Worm (Caenorhabditis elegans) whole organism, L2 larva: ENCODE results near the gene Y39G8B.7.
A peak's percentile ranks its signal among the peaks of the same experiment; 100 is the strongest.

Source experiments
- C34F6.9 ChIP-seq: fragments of 150-350 bp; optimal IDR thresholded peaks from 2 replicates; lab custom pipeline; 2014; ENCODE audit warnings: missing biosample characterization, missing genetic modification characterization
- F13H6.1 ChIP-seq: sonication (generic microtip); optimal IDR thresholded peaks from 2 replicates; lab custom pipeline; 2016; ENCODE audit warnings: missing genetic modification characterization, missing compliant biosample characterization
- R02D3.7 ChIP-seq: fragments of 150-350 bp; optimal IDR thresholded peaks from 2 replicates; lab custom pipeline; 2014; ENCODE audit warnings: missing biosample characterization, missing genetic modification characterization
- Y55F3AM.14 ChIP-seq: fragments of 200-800 bp; sonication (Bioruptor generic); optimal IDR thresholded peaks from 2 replicates; lab custom pipeline; 2018; ENCODE audit warnings: mild to moderate bottlenecking, missing genetic modification characterization, missing compliant biosample characterization
- ZK546.5 ChIP-seq: sonication (generic microtip); optimal IDR thresholded peaks from 2 replicates; lab custom pipeline; 2017; ENCODE audit warnings: missing biosample characterization, missing genetic modification characterization
- alr-1 ChIP-seq: fragments of 150-350 bp; optimal IDR thresholded peaks from 2 replicates; lab custom pipeline; 2014; ENCODE audit warnings: missing biosample characterization, missing genetic modification characterization
- ama-1 ChIP-seq: fragments of 150-350 bp; optimal IDR thresholded peaks from 2 replicates; lab custom pipeline; 2018; ENCODE audit warnings: inconsistent platforms
- blmp-1 ChIP-seq: sonication (generic microtip); optimal IDR thresholded peaks from 2 replicates; lab custom pipeline; 2017; ENCODE audit warnings: missing genetic modification characterization, mild to moderate bottlenecking, missing compliant biosample characterization, antibody characterized with exemption, moderate library complexity; ENCODE audit not compliant: insufficient read depth
- ceh-16 ChIP-seq: fragments of 150-350 bp; optimal IDR thresholded peaks from 2 replicates; lab custom pipeline; 2014; ENCODE audit warnings: missing biosample characterization, missing genetic modification characterization
- ceh-82 ChIP-seq: fragments of 150-350 bp; optimal IDR thresholded peaks from 2 replicates; lab custom pipeline; 2014; ENCODE audit warnings: missing biosample characterization, missing genetic modification characterization
- crh-2 ChIP-seq: sonication (generic microtip); optimal IDR thresholded peaks from 2 replicates; lab custom pipeline; 2017; ENCODE audit warnings: missing biosample characterization, missing genetic modification characterization
- egl-27 ChIP-seq: sonication (generic microtip); optimal IDR thresholded peaks from 3 replicates; lab custom pipeline; 2017; ENCODE audit warnings: missing biosample characterization, missing genetic modification reagents, missing genetic modification characterization
- elt-3 ChIP-seq: sonication (generic microtip); optimal IDR thresholded peaks from 2 replicates; lab custom pipeline; 2017; ENCODE audit warnings: missing biosample characterization, missing genetic modification characterization
- fos-1 ChIP-seq: fragments of 150-350 bp; optimal IDR thresholded peaks from 2 replicates; lab custom pipeline; 2014; ENCODE audit warnings: missing biosample characterization, missing genetic modification characterization
- gmeb-1 ChIP-seq: fragments of 150-350 bp; optimal IDR thresholded peaks from 2 replicates; lab custom pipeline; 2014; ENCODE audit warnings: missing biosample characterization, missing genetic modification characterization
- lin-11 ChIP-seq: fragments of 150-350 bp; sonication (generic microtip); optimal IDR thresholded peaks from 2 replicates; lab custom pipeline; 2014; ENCODE audit warnings: missing biosample characterization, missing genetic modification characterization, inconsistent platforms, mixed read lengths
- lin-13 ChIP-seq: fragments of 150-350 bp; optimal IDR thresholded peaks from 2 replicates; lab custom pipeline; 2014; ENCODE audit warnings: missing biosample characterization, missing genetic modification reagents, missing genetic modification characterization
- lsy-2 ChIP-seq, 2 experiments: fragments of 150-350 bp in 1 of 2; sonication (generic microtip) in 1 of 2; optimal IDR thresholded peaks; 2 replicates each; lab custom pipeline; 2014 to 2017; ENCODE audit warnings: missing biosample characterization in 2 of 2, missing genetic modification characterization in 2 of 2
- mab-5 ChIP-seq: fragments of 150-350 bp; optimal IDR thresholded peaks from 2 replicates; lab custom pipeline; 2014; ENCODE audit warnings: missing biosample characterization, missing genetic modification characterization
- nhr-10 ChIP-seq: sonication (generic microtip); optimal IDR thresholded peaks from 2 replicates; lab custom pipeline; 2017; ENCODE audit warnings: missing biosample characterization, missing genetic modification characterization
- nhr-11 ChIP-seq: fragments of 150-350 bp; optimal IDR thresholded peaks from 2 replicates; lab custom pipeline; 2014; ENCODE audit warnings: missing biosample characterization, missing genetic modification characterization
- nhr-12 ChIP-seq: fragments of 150-350 bp; optimal IDR thresholded peaks from 2 replicates; lab custom pipeline; 2014; ENCODE audit warnings: missing biosample characterization, missing genetic modification characterization
- nhr-129 ChIP-seq: fragments of 150-350 bp; optimal IDR thresholded peaks from 2 replicates; lab custom pipeline; 2014; ENCODE audit warnings: missing biosample characterization, missing genetic modification characterization
- nhr-21 ChIP-seq: fragments of 150-350 bp; optimal IDR thresholded peaks from 2 replicates; lab custom pipeline; 2014; ENCODE audit warnings: missing biosample characterization, missing genetic modification characterization
- nhr-25 ChIP-seq: fragments of 150-350 bp; sonication (generic microtip); optimal IDR thresholded peaks from 3 replicates; lab custom pipeline; 2014; ENCODE audit warnings: missing biosample characterization, missing genetic modification characterization
- nhr-6 ChIP-seq: fragments of 150-350 bp; optimal IDR thresholded peaks from 2 replicates; lab custom pipeline; 2014; ENCODE audit warnings: missing biosample characterization, missing genetic modification characterization
- nhr-77 ChIP-seq: fragments of 150-350 bp; optimal IDR thresholded peaks from 2 replicates; lab custom pipeline; 2014; ENCODE audit warnings: missing biosample characterization, missing genetic modification characterization
- peb-1 ChIP-seq: fragments of 150-350 bp; optimal IDR thresholded peaks from 2 replicates; lab custom pipeline; 2014; ENCODE audit warnings: missing biosample characterization, missing genetic modification characterization
- sem-4 ChIP-seq: fragments of 150-350 bp; optimal IDR thresholded peaks from 2 replicates; lab custom pipeline; 2014; ENCODE audit warnings: missing biosample characterization, missing genetic modification reagents, missing genetic modification characterization
- skn-1 ChIP-seq: sonication (generic microtip); optimal IDR thresholded peaks from 2 replicates; lab custom pipeline; 2017; ENCODE audit warnings: missing biosample characterization, missing genetic modification characterization
- sma-3 ChIP-seq: sonication (generic microtip); optimal IDR thresholded peaks from 2 replicates; lab custom pipeline; 2016; ENCODE audit warnings: missing genetic modification reagents, missing genetic modification characterization, missing compliant biosample characterization
- sma-9 ChIP-seq, 2 experiments: fragments of 150-350 bp in 1 of 2; sonication (generic microtip) in 1 of 2; optimal IDR thresholded peaks; 2 replicates each; lab custom pipeline; 2014 to 2016; ENCODE audit warnings: missing genetic modification characterization in 2 of 2, mild to moderate bottlenecking in 1 of 2, missing biosample characterization in 1 of 2, missing compliant biosample characterization in 1 of 2, missing genetic modification reagents in 1 of 2, moderate library complexity in 1 of 2
- snpc-4 ChIP-seq: fragments of 150-350 bp; optimal IDR thresholded peaks from 2 replicates; lab custom pipeline; 2014; ENCODE audit warnings: missing biosample characterization, missing genetic modification characterization
- unc-39 ChIP-seq: fragments of 150-350 bp; optimal IDR thresholded peaks from 2 replicates; lab custom pipeline; 2014; ENCODE audit warnings: missing biosample characterization, missing genetic modification characterization
- unc-55 ChIP-seq: fragments of 150-350 bp; sonication (generic microtip); optimal IDR thresholded peaks from 3 replicates; lab custom pipeline; 2014; ENCODE audit warnings: missing biosample characterization, missing genetic modification reagents, missing genetic modification characterization
- zag-1 ChIP-seq: fragments of 150-350 bp; optimal IDR thresholded peaks from 2 replicates; lab custom pipeline; 2014; ENCODE audit warnings: missing biosample characterization, missing genetic modification characterization
- ztf-1 ChIP-seq: fragments of 200-800 bp; sonication (Bioruptor generic); conservative IDR thresholded peaks from 2 replicates; pipeline ENCODE4 v1.3.6; 2022; ENCODE audit warnings: missing genetic modification characterization, missing compliant biosample characterization
- ztf-4 ChIP-seq: fragments of 150-350 bp; optimal IDR thresholded peaks from 2 replicates; lab custom pipeline; 2014; ENCODE audit warnings: missing biosample characterization, missing genetic modification characterization

The Y39G8B.7 gene

DNA sequence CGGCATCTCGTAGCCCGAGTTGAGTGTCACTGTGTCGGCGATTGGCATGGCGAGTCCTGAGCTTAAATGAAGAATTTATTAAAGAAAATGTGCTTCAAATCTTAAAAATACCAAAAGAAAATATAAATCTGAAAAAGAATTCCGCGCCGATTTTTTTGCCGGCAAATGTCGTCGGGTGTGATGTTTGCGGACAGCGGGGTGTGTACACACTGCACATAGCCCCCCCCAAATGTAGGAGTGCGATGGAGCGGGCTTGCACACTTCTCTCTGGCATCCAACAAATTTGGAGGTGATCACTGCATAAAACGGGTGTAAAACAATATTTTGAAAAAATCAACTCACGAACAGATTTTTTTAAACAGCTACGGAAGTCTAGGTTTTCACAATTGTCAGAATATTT, 18.7 kb downstream of the Y39G8B.7 start, which contains the start of gene Y39G8B.2:
TSS of gene Y39G8B.2 (minus strand) at position 61 of the 400 bp plus-strand sequence.
- TF ChIP-seq nhr-12 (tag; lab: Kevin White, UChicago), result no peak
- TF ChIP-seq skn-1 (tag; lab: Kevin White, UChicago), result peak; percentile 5
- no peak for TF ChIP-seq nhr-10 (tag; lab: Kevin White, UChicago)
- TF ChIP-seq ceh-82 (tag; lab: Kevin White, UChicago), result peak; percentile 29
- peak; percentile 81 for TF ChIP-seq gmeb-1 (tag; lab: Kevin White, UChicago)
- peak; percentile 63 for TF ChIP-seq nhr-77 (tag; lab: Kevin White, UChicago)
- TF ChIP-seq lin-13 (GFP tag; lab: Kevin White, UChicago), result peak; percentile 90
- no peak for TF ChIP-seq ztf-1 (GFP tag; lab: Robert Waterston, UW)
- TF ChIP-seq unc-55 (GFP tag; lab: Kevin White, UChicago), result peak; percentile 93
- peak; percentile 78 for TF ChIP-seq F13H6.1 (tag; lab: Kevin White, UChicago)
- TF ChIP-seq peb-1 (tag; lab: Kevin White, UChicago), result no peak
- TF ChIP-seq fos-1, result peak; percentile 65
- TF ChIP-seq ceh-16 (tag; lab: Kevin White, UChicago), result no peak
- TF ChIP-seq R02D3.7 (tag; lab: Kevin White, UChicago), result no peak
- no peak for TF ChIP-seq ztf-4 (tag; lab: Kevin White, UChicago)
- TF ChIP-seq C34F6.9, result peak; percentile 92
- peak; percentile 84 for TF ChIP-seq snpc-4 (tag; lab: Kevin White, UChicago)
- peak; percentile 59 for TF ChIP-seq mab-5 (tag; lab: Kevin White, UChicago)
- TF ChIP-seq lsy-2 (tag; optimal IDR thresholded peaks at IDR 0.05; lab: Kevin White, UChicago), result peak; percentile 77 to 92
- no peak for TF ChIP-seq nhr-6 (tag; lab: Kevin White, UChicago)
- no peak for TF ChIP-seq alr-1 (tag; lab: Kevin White, UChicago)
- TF ChIP-seq blmp-1 (tag; lab: Kevin White, UChicago), result peak; percentile 55
- TF ChIP-seq zag-1, result peak; percentile 31
- peak; percentile 22 for TF ChIP-seq sem-4 (tag; lab: Kevin White, UChicago)
- TF ChIP-seq lin-11 (tag; lab: Kevin White, UChicago), result peak; percentile 75
- TF ChIP-seq Y55F3AM.14 (GFP tag; lab: Kevin White, UChicago), result peak; percentile 49
- peak; percentile 72 for TF ChIP-seq sma-9 (GFP tag; optimal IDR thresholded peaks at IDR 0.05; lab: Kevin White, UChicago)
- TF ChIP-seq sma-9 (tag; optimal IDR thresholded peaks at IDR 0.05; lab: Kevin White, UChicago), result no peak
- peak; percentile 51 for TF ChIP-seq nhr-21 (tag; lab: Kevin White, UChicago)
- peak; percentile 83 for TF ChIP-seq crh-2 (tag; lab: Kevin White, UChicago)
- peak; percentile 15 for TF ChIP-seq ZK546.5 (tag; lab: Kevin White, UChicago)
- peak; percentile 86 for TF ChIP-seq nhr-25 (tag; lab: Kevin White, UChicago)
- peak; percentile 36 for TF ChIP-seq egl-27 (tag; lab: Kevin White, UChicago)
- no peak for TF ChIP-seq elt-3 (tag; lab: Kevin White, UChicago)
- peak; percentile 80 for TF ChIP-seq nhr-129 (tag; lab: Kevin White, UChicago)
- TF ChIP-seq nhr-11 (tag; lab: Kevin White, UChicago), result no peak
- peak; percentile 74 for TF ChIP-seq sma-3 (GFP tag; lab: Kevin White, UChicago)

DNA sequence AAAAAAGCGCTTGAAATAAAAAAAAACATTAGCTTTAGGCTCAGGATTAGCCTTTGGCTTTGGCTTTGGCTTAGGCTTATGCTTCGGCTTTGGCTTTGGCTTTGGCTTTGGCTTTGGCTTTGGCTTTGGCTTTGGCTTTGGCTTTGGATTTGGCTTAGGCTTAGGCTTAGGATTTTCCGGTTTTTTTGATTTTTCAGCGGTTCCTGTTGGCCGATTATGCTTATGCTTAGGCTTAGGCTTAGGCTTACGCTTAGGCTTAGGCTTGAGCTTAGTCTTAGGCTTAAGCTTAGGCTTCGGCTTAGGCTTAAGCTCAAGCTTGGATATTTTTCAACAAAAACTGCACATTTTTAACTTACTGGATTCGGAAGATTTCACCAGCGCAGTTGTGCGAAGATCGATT, 20.7 kb downstream of the Y39G8B.7 start:
- no peak for TF ChIP-seq unc-39
- TF ChIP-seq F13H6.1 (tag; lab: Kevin White, UChicago), result no peak
- no peak for TF ChIP-seq nhr-77 (tag; lab: Kevin White, UChicago)
- no peak for TF ChIP-seq unc-55 (GFP tag; lab: Kevin White, UChicago)
- TF ChIP-seq nhr-21 (tag; lab: Kevin White, UChicago), result no peak

DNA sequence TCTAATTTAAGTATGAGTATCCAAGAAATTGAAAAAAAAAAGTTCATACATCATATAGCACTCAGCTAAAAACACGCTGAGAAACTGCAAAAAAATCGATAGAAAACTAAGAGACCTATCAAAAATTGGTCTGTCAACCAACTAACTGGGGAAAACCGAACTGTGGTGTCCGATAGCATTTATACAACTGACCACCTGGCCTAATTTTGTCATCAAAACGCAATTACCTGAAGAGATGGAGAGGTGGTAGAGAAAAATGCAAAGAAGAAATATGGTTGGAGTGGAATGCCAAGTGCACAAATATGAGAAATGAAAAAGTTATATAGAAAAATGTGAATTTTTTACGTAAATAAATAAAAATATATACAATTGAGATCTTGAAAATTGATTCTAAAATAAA, 21.3 kb downstream of the Y39G8B.7 start, which contains the start of gene Y39G8B.1:
TSS of gene Y39G8B.1 (minus strand) at position 299 of the 400 bp plus-strand sequence.
- TF ChIP-seq fos-1 (peak; percentile 45), ama-1 (no peak), R02D3.7 (tag; lab: Kevin White, UChicago) (no peak), gmeb-1 (tag; lab: Kevin White, UChicago) (peak; percentile 3), skn-1 (tag; lab: Kevin White, UChicago) (peak; percentile 34), sem-4 (tag; lab: Kevin White, UChicago) (no peak), lsy-2 (tag; optimal IDR thresholded peaks at IDR 0.05; lab: Kevin White, UChicago) (peak in 1 of 2 experiments; percentile 24), F13H6.1 (tag; lab: Kevin White, UChicago) (no peak)
